Worm (Caenorhabditis elegans) whole organism, mixed stage, embryonic: ENCODE results near the gene hda-5.

Source experiments
- ceh-83 ChIP-seq: fragments of 200-800 bp; sonication (Bioruptor generic); optimal IDR thresholded peaks from 2 replicates; lab custom pipeline; 2018; ENCODE audit warnings: mild to moderate bottlenecking, missing genetic modification characterization, missing compliant biosample characterization
- ces-1 ChIP-seq: fragments of 150-350 bp; optimal IDR thresholded peaks from 2 replicates; lab custom pipeline; 2014; ENCODE audit warnings: missing biosample characterization, missing genetic modification reagents, missing genetic modification characterization
- hlh-1 ChIP-seq: fragments of 150-350 bp; optimal IDR thresholded peaks from 2 replicates; lab custom pipeline; 2014; ENCODE audit warnings: missing biosample characterization, missing genetic modification reagents, missing genetic modification characterization
- lin-13 ChIP-seq: fragments of 150-350 bp; optimal IDR thresholded peaks from 2 replicates; lab custom pipeline; 2014; ENCODE audit warnings: missing biosample characterization, missing genetic modification characterization
- lsy-2 ChIP-seq: fragments of 150-350 bp; optimal IDR thresholded peaks from 2 replicates; lab custom pipeline; 2014; ENCODE audit warnings: missing biosample characterization, missing genetic modification characterization
- mab-5 ChIP-seq: fragments of 150-350 bp; optimal IDR thresholded peaks from 2 replicates; lab custom pipeline; 2014; ENCODE audit warnings: missing biosample characterization, missing genetic modification characterization
- mep-1 ChIP-seq: fragments of 150-350 bp; optimal IDR thresholded peaks from 2 replicates; lab custom pipeline; 2017; ENCODE audit warnings: missing biosample characterization, missing genetic modification reagents, missing genetic modification characterization, inconsistent platforms
- nhr-237 ChIP-seq: fragments of 150-350 bp; optimal IDR thresholded peaks from 2 replicates; lab custom pipeline; 2014; ENCODE audit warnings: missing biosample characterization, missing genetic modification characterization
- nhr-28 ChIP-seq: fragments of 150-350 bp; optimal IDR thresholded peaks from 2 replicates; lab custom pipeline; 2014; ENCODE audit warnings: missing biosample characterization, missing genetic modification characterization
- nhr-76 ChIP-seq: sonication (generic microtip); optimal IDR thresholded peaks from 2 replicates; lab custom pipeline; 2017; ENCODE audit warnings: missing biosample characterization, missing genetic modification characterization
- pha-4 ChIP-seq: fragments of 150-350 bp; optimal IDR thresholded peaks from 2 replicates; lab custom pipeline; 2018; ENCODE audit warnings: missing biosample characterization, missing genetic modification reagents, missing genetic modification characterization
- sptf-1 ChIP-seq: sonication (generic microtip); optimal IDR thresholded peaks from 2 replicates; lab custom pipeline; 2017; ENCODE audit warnings: mild to moderate bottlenecking, missing genetic modification characterization, moderate library complexity, missing compliant biosample characterization
- unc-62 ChIP-seq: fragments of 150-350 bp; optimal IDR thresholded peaks from 2 replicates; lab custom pipeline; 2014; ENCODE audit warnings: missing biosample characterization, missing genetic modification reagents, missing genetic modification characterization
- ztf-11 ChIP-seq: fragments of 150-350 bp; optimal IDR thresholded peaks from 2 replicates; lab custom pipeline; 2014; ENCODE audit warnings: missing biosample characterization, missing genetic modification characterization

DNA sequence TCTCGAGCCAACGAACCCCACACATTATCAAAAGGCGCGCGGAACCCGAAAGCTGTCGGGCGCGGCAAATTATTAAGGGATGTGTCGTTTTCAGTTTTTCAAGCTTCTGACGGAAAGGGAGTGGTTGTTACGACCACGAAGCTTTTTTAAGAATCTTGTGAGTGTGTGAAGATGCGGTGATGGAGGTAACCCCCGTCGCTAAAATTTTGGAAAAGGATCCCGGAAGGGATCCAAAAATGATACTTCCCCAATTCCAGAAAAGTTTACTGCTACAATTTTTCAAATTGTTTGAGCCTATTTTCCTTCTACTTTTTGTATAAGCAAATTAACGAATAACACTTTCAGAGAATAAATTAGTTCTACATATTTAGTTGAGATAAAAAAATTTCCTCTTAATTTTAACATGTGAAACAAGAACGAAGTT lies 42.1 kb upstream of the hda-5 start:
- TF ChIP-seq lin-13 (tag; lab: Kevin White, UChicago) (no peak), nhr-76 (tag; lab: Kevin White, UChicago) (no peak), mep-1 (tag; lab: Kevin White, UChicago) (no peak), unc-62 (GFP tag; lab: Kevin White, UChicago) (no peak), lsy-2 (tag; lab: Kevin White, UChicago) (no peak), ces-1 (GFP tag; lab: Kevin White, UChicago) (peak; percentile 43), hlh-1 (tag; lab: Kevin White, UChicago) (no peak), mab-5 (tag; lab: Kevin White, UChicago) (no peak), nhr-28 (no peak), ceh-83 (GFP tag; lab: Kevin White, UChicago) (no peak), pha-4 (no peak), sptf-1 (tag; lab: Kevin White, UChicago) (no peak), nhr-237 (tag; lab: Kevin White, UChicago) (no peak), ztf-11 (tag; lab: Kevin White, UChicago) (no peak)
